Worm (Caenorhabditis elegans) whole organism, early embryonic: ENCODE measurements around the gene mig-18.

Experiments used
- F13C5.2 ChIP-seq: sonication (generic microtip); optimal IDR thresholded peaks from 2 replicates; lab custom pipeline; 2017; ENCODE audit warnings: mild to moderate bottlenecking, missing genetic modification characterization, inconsistent platforms, missing compliant biosample characterization
- aly-1 ChIP-seq: sonication (generic microtip); optimal IDR thresholded peaks from 2 replicates; lab custom pipeline; 2016; ENCODE audit warnings: missing genetic modification characterization, missing compliant biosample characterization
- ama-1 ChIP-seq: fragments of 150-350 bp; optimal IDR thresholded peaks from 2 replicates; lab custom pipeline; 2014
- flt-1 ChIP-seq: fragments of 200-800 bp; sonication (Bioruptor generic); IDR thresholded peaks from 2 replicates; pipeline ENCODE4 v1.3.6; 2022; ENCODE audit warnings: missing genetic modification characterization, missing compliant biosample characterization
- hmbx-1 ChIP-seq: sonication (generic microtip); optimal IDR thresholded peaks from 2 replicates; lab custom pipeline; 2016; ENCODE audit warnings: mild to moderate bottlenecking, missing genetic modification characterization, missing compliant biosample characterization
- hmg-4 ChIP-seq: fragments of 200-800 bp; sonication (Bioruptor generic); optimal IDR thresholded peaks from 2 replicates; lab custom pipeline; 2018; ENCODE audit warnings: mild to moderate bottlenecking, missing genetic modification characterization, missing compliant biosample characterization
- scrt-1 ChIP-seq: fragments of 200-800 bp; sonication (Bioruptor generic); IDR thresholded peaks from 2 replicates; pipeline ENCODE4 v1.3.6; 2022; ENCODE audit warnings: missing genetic modification characterization, missing compliant biosample characterization
- sea-1 ChIP-seq: fragments of 200-800 bp; sonication (Bioruptor generic); conservative IDR thresholded peaks from 2 replicates; pipeline ENCODE4 v1.3.6; 2022; ENCODE audit warnings: missing genetic modification characterization, missing compliant biosample characterization
- tbx-37 ChIP-seq: fragments of 200-800 bp; sonication (Bioruptor generic); conservative IDR thresholded peaks from 2 replicates; pipeline ENCODE4 v1.3.6; 2022; ENCODE audit warnings: missing genetic modification reagents, missing genetic modification characterization, missing compliant biosample characterization

DNA sequence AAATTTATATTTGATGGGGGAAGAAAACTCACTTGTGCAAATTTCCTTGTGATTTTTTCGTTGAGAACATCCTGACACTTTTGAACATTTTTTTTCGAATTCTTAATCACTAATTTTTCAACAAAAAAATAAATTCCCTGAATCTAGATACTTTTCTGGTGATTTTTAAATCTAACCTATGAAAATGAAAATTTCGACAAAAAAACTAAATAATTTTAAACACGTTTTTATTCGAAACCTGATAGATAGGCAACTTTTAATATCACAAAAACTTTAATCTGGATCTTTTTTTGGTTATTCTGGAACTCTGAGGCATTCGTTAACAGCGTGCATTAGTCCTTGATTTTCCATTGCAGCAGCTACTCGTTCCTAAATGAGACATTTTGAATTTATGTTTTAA is 33.8 kb downstream of the mig-18 start, which contains the start of gene F45G2.9:
- TF ChIP-seq flt-1 (GFP tag; lab: Robert Waterston, UW) (no peak), hmg-4 (no peak), tbx-37 (GFP tag; lab: Robert Waterston, UW) (no peak), sea-1 (GFP tag; lab: Robert Waterston, UW) (no peak), scrt-1 (GFP tag; lab: Robert Waterston, UW) (no peak), aly-1 (tag; lab: Kevin White, UChicago) (no peak), ama-1 (lab: Kevin White, UChicago) (no peak), F13C5.2 (tag; lab: Kevin White, UChicago) (no peak), hmbx-1 (tag; lab: Kevin White, UChicago) (no peak)
